Worm (Caenorhabditis elegans) whole organism, L4 larva: ENCODE results near the gene ssq-1.

Experiments used
- F10B5.3 ChIP-seq: sonication (generic microtip); optimal IDR thresholded peaks from 2 replicates; lab custom pipeline; 2016; ENCODE audit warnings: mild to moderate bottlenecking, missing genetic modification characterization, missing compliant biosample characterization
- ama-1 ChIP-seq: fragments of 150-350 bp; optimal IDR thresholded peaks from 2 replicates; lab custom pipeline; 2014; ENCODE audit warnings: inconsistent platforms, mixed read lengths
- attf-4 ChIP-seq: sonication (generic microtip); optimal IDR thresholded peaks from 3 replicates; lab custom pipeline; 2017; ENCODE audit warnings: missing biosample characterization, missing genetic modification characterization
- ceh-32 ChIP-seq: sonication (generic microtip); optimal IDR thresholded peaks from 2 replicates; lab custom pipeline; 2016; ENCODE audit warnings: mild to moderate bottlenecking, missing genetic modification characterization, missing compliant biosample characterization; ENCODE audit not compliant: poor library complexity
- ces-1 ChIP-seq: fragments of 150-350 bp; sonication (generic microtip); optimal IDR thresholded peaks from 4 replicates; lab custom pipeline; 2014; ENCODE audit warnings: missing biosample characterization, missing genetic modification reagents, missing genetic modification characterization
- dpl-1 ChIP-seq: fragments of 150-350 bp; optimal IDR thresholded peaks from 2 replicates; lab custom pipeline; 2014; ENCODE audit warnings: missing biosample characterization, missing genetic modification reagents, missing genetic modification characterization
- dve-1 ChIP-seq: sonication (generic microtip); optimal IDR thresholded peaks from 2 replicates; lab custom pipeline; 2017; ENCODE audit warnings: antibody characterized with exemption, mild to moderate bottlenecking, missing genetic modification characterization, missing compliant biosample characterization; ENCODE audit not compliant: insufficient read depth
- jun-1 ChIP-seq: fragments of 150-350 bp; optimal IDR thresholded peaks from 2 replicates; lab custom pipeline; 2014; ENCODE audit warnings: missing biosample characterization, missing genetic modification reagents, missing genetic modification characterization
- lsy-2 ChIP-seq, 2 experiments: fragments of 150-350 bp in 1 of 2; sonication (generic microtip) in 1 of 2; optimal IDR thresholded peaks; 2 replicates each; lab custom pipeline; 2014 to 2017; ENCODE audit warnings: missing biosample characterization in 2 of 2, missing genetic modification characterization in 2 of 2
- mep-1 ChIP-seq: fragments of 150-350 bp; sonication (generic microtip); optimal IDR thresholded peaks from 3 replicates; lab custom pipeline; 2014; ENCODE audit warnings: missing biosample characterization, missing genetic modification characterization
- pqm-1 ChIP-seq: sonication (generic microtip); optimal IDR thresholded peaks from 2 replicates; lab custom pipeline; 2017; ENCODE audit warnings: missing biosample characterization, missing genetic modification characterization
- unc-39 ChIP-seq: sonication (generic microtip); optimal IDR thresholded peaks from 2 replicates; lab custom pipeline; 2017; ENCODE audit warnings: missing biosample characterization, missing genetic modification characterization
- unc-62 ChIP-seq, 3 experiments: fragments of 150-350 bp in 1 of 3; sonication (generic microtip); optimal IDR thresholded peaks in 2 of 3; peaks in 1 of 3; 1 replicate in 1 of 3; 2 replicates in 2 of 3; lab custom pipeline; 2014 to 2017; ENCODE audit warnings: missing biosample characterization in 3 of 3, missing genetic modification characterization in 3 of 3, missing genetic modification reagents in 3 of 3, missing genotype in 1 of 3
- ztf-11 ChIP-seq: fragments of 150-350 bp; optimal IDR thresholded peaks from 2 replicates; lab custom pipeline; 2014; ENCODE audit warnings: missing biosample characterization, missing genetic modification characterization

ce11 chrIV:9895088-9895487 lies 42.7 kb downstream of the ssq-1 start, which contains the start of gene ssp-32:
- TF ChIP-seq dve-1 (tag; lab: Kevin White, UChicago): no peak
- no peak for TF ChIP-seq pqm-1
- TF ChIP-seq jun-1 (tag; lab: Kevin White, UChicago): no peak
- TF ChIP-seq dpl-1 (GFP tag; lab: Kevin White, UChicago): no peak
- no peak for TF ChIP-seq unc-62 (GFP tag; optimal IDR thresholded peaks at IDR 0.05 in 1 of 2; lab: Kevin White, UChicago)
- TF ChIP-seq unc-62 (tag; optimal IDR thresholded peaks at IDR 0.05; lab: Kevin White, UChicago): no peak
- no peak for TF ChIP-seq F10B5.3 (tag; lab: Kevin White, UChicago)
- no peak for TF ChIP-seq ztf-11 (tag; lab: Kevin White, UChicago)
- TF ChIP-seq unc-39 (tag; lab: Kevin White, UChicago): no peak
- no peak for TF ChIP-seq ama-1 (lab: Kevin White, UChicago)
- TF ChIP-seq ces-1 (GFP tag; lab: Kevin White, UChicago): no peak
- TF ChIP-seq ceh-32: no peak
- TF ChIP-seq attf-4 (tag; lab: Kevin White, UChicago): no peak
- TF ChIP-seq lsy-2 (tag; optimal IDR thresholded peaks at IDR 0.05; lab: Kevin White, UChicago): no peak
- TF ChIP-seq mep-1 (tag; lab: Kevin White, UChicago): no peak
